Worm (Caenorhabditis elegans) whole organism, mixed stage, embryonic: ENCODE measurements around the gene C37H5.5.
A peak's percentile ranks its signal among the peaks of the same experiment; 100 is the strongest.

Source experiments
- M03D4.4 ChIP-seq: sonication (generic microtip); optimal IDR thresholded peaks from 2 replicates; lab custom pipeline; 2017; ENCODE audit warnings: mild to moderate bottlenecking, missing genetic modification characterization, missing compliant biosample characterization
- bed-3 ChIP-seq: fragments of 200-800 bp; sonication (Bioruptor generic); optimal IDR thresholded peaks from 3 replicates; lab custom pipeline; 2018; ENCODE audit warnings: mild to moderate bottlenecking, missing genetic modification characterization, moderate library complexity, missing compliant biosample characterization
- blmp-1 ChIP-seq: fragments of 150-350 bp; optimal IDR thresholded peaks from 2 replicates; lab custom pipeline; 2014; ENCODE audit warnings: missing biosample characterization, missing genetic modification characterization
- ceh-39 ChIP-seq: fragments of 150-350 bp; optimal IDR thresholded peaks from 2 replicates; lab custom pipeline; 2014; ENCODE audit warnings: missing biosample characterization, missing genetic modification characterization
- ceh-43 ChIP-seq: fragments of 200-800 bp; sonication (Bioruptor generic); optimal IDR thresholded peaks from 2 replicates; lab custom pipeline; 2018; ENCODE audit warnings: mild to moderate bottlenecking, missing genetic modification characterization, moderate library complexity, missing compliant biosample characterization
- ceh-83 ChIP-seq: fragments of 200-800 bp; sonication (Bioruptor generic); optimal IDR thresholded peaks from 2 replicates; lab custom pipeline; 2018; ENCODE audit warnings: mild to moderate bottlenecking, missing genetic modification characterization, missing compliant biosample characterization
- ces-1 ChIP-seq: fragments of 150-350 bp; optimal IDR thresholded peaks from 2 replicates; lab custom pipeline; 2014; ENCODE audit warnings: missing biosample characterization, missing genetic modification reagents, missing genetic modification characterization
- cnd-1 ChIP-seq: fragments of 200-800 bp; sonication (Bioruptor generic); optimal IDR thresholded peaks from 2 replicates; lab custom pipeline; 2018; ENCODE audit warnings: mild to moderate bottlenecking, missing genetic modification characterization, missing compliant biosample characterization
- drap-1 ChIP-seq: fragments of 200-800 bp; sonication (Bioruptor generic); optimal IDR thresholded peaks from 3 replicates; lab custom pipeline; 2018; ENCODE audit warnings: mild to moderate bottlenecking, missing genetic modification characterization, missing compliant biosample characterization
- elt-3 ChIP-seq: fragments of 150-350 bp; optimal IDR thresholded peaks from 2 replicates; lab custom pipeline; 2014; ENCODE audit warnings: missing biosample characterization, missing genetic modification characterization
- flh-1 ChIP-seq: fragments of 200-800 bp; sonication (Bioruptor generic); optimal IDR thresholded peaks from 2 replicates; lab custom pipeline; 2018; ENCODE audit warnings: mild to moderate bottlenecking, missing genetic modification characterization, moderate library complexity, missing compliant biosample characterization
- ham-2 ChIP-seq: fragments of 200-800 bp; sonication (Bioruptor generic); optimal IDR thresholded peaks from 2 replicates; lab custom pipeline; 2018; ENCODE audit warnings: mild to moderate bottlenecking, missing genetic modification characterization, missing compliant biosample characterization
- hlh-1 ChIP-seq: fragments of 150-350 bp; optimal IDR thresholded peaks from 2 replicates; lab custom pipeline; 2014; ENCODE audit warnings: missing biosample characterization, missing genetic modification reagents, missing genetic modification characterization
- lin-13 ChIP-seq: fragments of 150-350 bp; optimal IDR thresholded peaks from 2 replicates; lab custom pipeline; 2014; ENCODE audit warnings: missing biosample characterization, missing genetic modification characterization
- lin-32 ChIP-seq: fragments of 200-800 bp; sonication (Bioruptor generic); optimal IDR thresholded peaks from 2 replicates; lab custom pipeline; 2018; ENCODE audit warnings: mild to moderate bottlenecking, missing genetic modification characterization, missing compliant biosample characterization
- lsy-2 ChIP-seq: fragments of 150-350 bp; optimal IDR thresholded peaks from 2 replicates; lab custom pipeline; 2014; ENCODE audit warnings: missing biosample characterization, missing genetic modification characterization
- mep-1 ChIP-seq: fragments of 150-350 bp; optimal IDR thresholded peaks from 2 replicates; lab custom pipeline; 2017; ENCODE audit warnings: missing biosample characterization, missing genetic modification reagents, missing genetic modification characterization, inconsistent platforms
- mls-2 ChIP-seq: sonication (generic microtip); optimal IDR thresholded peaks from 2 replicates; lab custom pipeline; 2016; ENCODE audit warnings: mild to moderate bottlenecking, missing genetic modification characterization, moderate library complexity, missing compliant biosample characterization
- nhr-12 ChIP-seq: fragments of 150-350 bp; optimal IDR thresholded peaks from 2 replicates; lab custom pipeline; 2014; ENCODE audit warnings: missing biosample characterization, missing genetic modification characterization
- nhr-2 ChIP-seq: fragments of 150-350 bp; optimal IDR thresholded peaks from 2 replicates; lab custom pipeline; 2014; ENCODE audit warnings: missing biosample characterization, missing genetic modification characterization
- pha-4 ChIP-seq: fragments of 150-350 bp; optimal IDR thresholded peaks from 2 replicates; lab custom pipeline; 2018; ENCODE audit warnings: missing biosample characterization, missing genetic modification reagents, missing genetic modification characterization
- sem-2 ChIP-seq: fragments of 200-800 bp; sonication (Bioruptor generic); optimal IDR thresholded peaks from 2 replicates; lab custom pipeline; 2018; ENCODE audit warnings: mild to moderate bottlenecking, missing genetic modification characterization, missing compliant biosample characterization
- snpc-4 ChIP-seq: fragments of 150-350 bp; optimal IDR thresholded peaks from 2 replicates; lab custom pipeline; 2014; ENCODE audit warnings: missing biosample characterization, missing genetic modification characterization
- sptf-1 ChIP-seq: sonication (generic microtip); optimal IDR thresholded peaks from 2 replicates; lab custom pipeline; 2017; ENCODE audit warnings: mild to moderate bottlenecking, missing genetic modification characterization, moderate library complexity, missing compliant biosample characterization
- tbx-8 ChIP-seq: fragments of 200-800 bp; sonication (Bioruptor generic); optimal IDR thresholded peaks from 2 replicates; lab custom pipeline; 2018; ENCODE audit warnings: mild to moderate bottlenecking, missing genetic modification characterization, moderate library complexity, missing compliant biosample characterization
- unc-120 ChIP-seq: sonication (generic microtip); optimal IDR thresholded peaks from 2 replicates; lab custom pipeline; 2017; ENCODE audit warnings: missing genetic modification characterization, missing compliant biosample characterization; ENCODE audit not compliant: poor library complexity, severe bottlenecking
- zip-8 ChIP-seq: fragments of 150-350 bp; optimal IDR thresholded peaks from 2 replicates; lab custom pipeline; 2014; ENCODE audit warnings: missing biosample characterization, missing genetic modification characterization
- ztf-11 ChIP-seq: fragments of 150-350 bp; optimal IDR thresholded peaks from 2 replicates; lab custom pipeline; 2014; ENCODE audit warnings: missing biosample characterization, missing genetic modification characterization

Gene C37H5.5

DNA sequence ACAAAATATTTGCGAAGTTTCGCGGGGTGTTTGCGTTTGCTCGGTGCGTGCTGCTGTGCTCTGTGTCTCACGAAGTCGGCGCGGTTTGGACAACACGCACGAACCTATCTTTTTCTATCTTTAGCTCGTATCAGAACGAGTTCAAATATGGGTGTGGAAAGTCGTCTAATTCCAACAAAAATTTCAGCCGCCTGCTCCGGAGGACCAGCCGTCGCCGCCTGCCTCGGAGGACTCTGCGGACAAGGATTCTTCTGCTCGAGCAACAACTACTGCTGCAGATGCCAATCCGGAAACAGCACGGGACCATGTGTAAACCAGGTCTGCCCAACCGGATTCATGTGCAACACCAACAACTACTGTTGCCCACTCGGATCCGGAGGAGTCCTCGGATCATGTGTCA is 25.2 kb upstream of the C37H5.5 start:
- TF ChIP-seq ceh-43 (GFP tag; lab: Kevin White, UChicago) (no peak), sem-2 (GFP tag; lab: Kevin White, UChicago) (no peak), blmp-1 (tag; lab: Kevin White, UChicago) (no peak), nhr-12 (tag; lab: Kevin White, UChicago) (no peak), ceh-83 (GFP tag; lab: Kevin White, UChicago) (no peak), M03D4.4 (tag; lab: Kevin White, UChicago) (no peak), flh-1 (GFP tag; lab: Kevin White, UChicago) (no peak), unc-120 (tag; lab: Kevin White, UChicago) (no peak), lin-13 (no peak), hlh-1 (tag; lab: Kevin White, UChicago) (no peak), mep-1 (tag; lab: Kevin White, UChicago) (no peak)

DNA sequence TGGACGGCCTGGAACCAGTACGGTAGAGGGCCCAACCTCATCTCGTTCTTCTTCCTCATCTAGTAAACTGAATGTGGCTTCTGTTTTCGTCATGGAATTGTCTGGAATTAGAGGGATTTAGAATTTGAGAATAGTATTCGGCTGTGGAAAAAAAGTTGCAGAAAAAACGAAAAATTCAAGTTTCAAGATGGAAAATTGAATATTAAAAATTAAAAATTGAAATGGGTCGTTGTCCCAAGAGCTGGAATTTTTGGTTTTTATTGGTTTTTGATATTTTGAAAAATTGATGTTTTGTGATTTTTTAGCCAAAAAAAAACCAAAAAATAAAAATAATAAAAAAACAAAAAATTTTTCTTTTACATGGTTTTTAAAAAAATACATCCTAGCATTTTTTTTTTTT is 21.3 kb upstream of the C37H5.5 start, which contains the start of gene R02F11.3:
Gene R02F11.3 (minus strand): TSS at position 101 of the 400 bp plus-strand sequence.
- TF ChIP-seq lin-32 (GFP tag; lab: Kevin White, UChicago) = no peak
- no peak for TF ChIP-seq ceh-39
- TF ChIP-seq bed-3 (GFP tag; lab: Kevin White, UChicago) = no peak
- no peak for TF ChIP-seq elt-3 (tag; lab: Kevin White, UChicago)
- no peak for TF ChIP-seq flh-1 (GFP tag; lab: Kevin White, UChicago)
- no peak for TF ChIP-seq lsy-2 (tag; lab: Kevin White, UChicago)
- no peak for TF ChIP-seq mls-2 (tag; lab: Kevin White, UChicago)
- no peak for TF ChIP-seq ceh-43 (GFP tag; lab: Kevin White, UChicago)
- no peak for TF ChIP-seq pha-4 (tag; lab: Kevin White, UChicago)
- TF ChIP-seq ceh-83 (GFP tag; lab: Kevin White, UChicago) = no peak
- no peak for TF ChIP-seq sptf-1 (tag; lab: Kevin White, UChicago)
- no peak for TF ChIP-seq tbx-8 (GFP tag; lab: Kevin White, UChicago)
- TF ChIP-seq nhr-2 = no peak
- no peak for TF ChIP-seq zip-8

DNA sequence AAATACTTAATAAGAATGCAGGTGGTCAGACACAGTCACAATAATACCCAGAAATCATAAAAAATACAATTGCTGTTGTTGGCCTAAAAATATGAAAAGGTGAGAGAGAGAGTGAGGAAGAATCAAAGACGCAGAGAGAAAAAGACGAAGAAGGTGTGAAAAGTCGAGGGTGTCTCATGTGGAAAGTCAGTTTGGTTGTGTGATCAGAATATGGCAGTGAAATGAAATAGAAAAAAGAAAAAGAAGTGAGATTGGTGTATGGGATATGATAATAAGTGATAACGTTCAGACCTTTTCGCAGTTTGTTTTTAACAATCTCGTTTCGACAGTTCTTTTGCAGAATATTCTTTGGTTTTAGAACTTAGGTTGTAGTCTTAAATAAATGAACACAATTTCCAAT is 20.3 kb upstream of the C37H5.5 start:
- TF ChIP-seq ham-2 (GFP tag; lab: Kevin White, UChicago) (no peak), pha-4 (tag; lab: Kevin White, UChicago) (no peak), ztf-11 (tag; lab: Kevin White, UChicago) (no peak), ceh-83 (GFP tag; lab: Kevin White, UChicago) (no peak), ceh-43 (GFP tag; lab: Kevin White, UChicago) (no peak)

- peak; percentile 89 for TF ChIP-seq hlh-1 (tag; lab: Kevin White, UChicago)
- TF ChIP-seq lin-13 = peak; percentile 56
- no peak for TF ChIP-seq ham-2 (GFP tag; lab: Kevin White, UChicago)
- peak; percentile 17 for TF ChIP-seq pha-4 (tag; lab: Kevin White, UChicago)
- no peak for TF ChIP-seq snpc-4
- TF ChIP-seq M03D4.4 (tag; lab: Kevin White, UChicago) = peak; percentile 51
- TF ChIP-seq tbx-8 (GFP tag; lab: Kevin White, UChicago) = no peak
- TF ChIP-seq unc-120 (tag; lab: Kevin White, UChicago) = peak; percentile 19
- TF ChIP-seq zip-8 = no peak
- no peak for TF ChIP-seq nhr-12 (tag; lab: Kevin White, UChicago)
- TF ChIP-seq drap-1 = peak; percentile 50
- TF ChIP-seq ceh-83 (GFP tag; lab: Kevin White, UChicago) = no peak
- TF ChIP-seq ces-1 (GFP tag; lab: Kevin White, UChicago) = peak; percentile 9
- TF ChIP-seq cnd-1 (tag; lab: Kevin White, UChicago) = peak; percentile 35
- peak; percentile 40 for TF ChIP-seq lsy-2 (tag; lab: Kevin White, UChicago)
- TF ChIP-seq mep-1 (tag; lab: Kevin White, UChicago) = peak; percentile 70
- peak; percentile 25 for TF ChIP-seq mls-2 (tag; lab: Kevin White, UChicago)
- TF ChIP-seq blmp-1 (tag; lab: Kevin White, UChicago) = no peak
- TF ChIP-seq, all 35 proteins: peak for 11
These were observed 16.5 kb upstream of the C37H5.5 start for ce11 chrV:4810653-4811052.

ce11 chrV:4813825-4814224 is 13.3 kb upstream of the C37H5.5 start:
- no peak for TF ChIP-seq mls-2 (tag; lab: Kevin White, UChicago)

- no peak for TF ChIP-seq ceh-39
These were observed 8.6 kb upstream of the C37H5.5 start, which contains the start of gene ccep-97 for ce11 chrV:4818563-4818962. TSS of gene ccep-97 (minus strand) at chrV:4818663.
